Fruit fly (Drosophila melanogaster) whole organism, embryonic: ENCODE measurements around the gene Mettl2.

ENCODE experiments used
- Asciz ChIP-seq: fragments of 200-800 bp; sonication (Bioruptor generic); optimal IDR thresholded peaks from 2 replicates; lab custom pipeline; 2017; ENCODE audit warnings: missing biosample characterization, mild to moderate bottlenecking, missing genetic modification characterization, missing genetic modification reagents
- BtbVII ChIP-seq: fragments of 200-800 bp; sonication (Bioruptor generic); optimal IDR thresholded peaks from 3 replicates; lab custom pipeline; 2017; ENCODE audit warnings: missing biosample characterization, mild to moderate bottlenecking, missing genetic modification characterization
- CG10267 ChIP-seq: fragments of 200-800 bp; sonication (Bioruptor generic); optimal IDR thresholded peaks from 2 replicates; lab custom pipeline; 2018; ENCODE audit warnings: missing biosample characterization, mild to moderate bottlenecking, missing genetic modification characterization, moderate library complexity
- CG10565 ChIP-seq: fragments of 200-800 bp; sonication (Bioruptor generic); optimal IDR thresholded peaks from 3 replicates; lab custom pipeline; 2016; ENCODE audit warnings: missing biosample characterization, mild to moderate bottlenecking, missing genetic modification characterization
- CG11247 ChIP-seq: fragments of 200-800 bp; sonication (Bioruptor generic); IDR thresholded peaks from 2 replicates; pipeline ENCODE4 v1.3.6; 2022; ENCODE audit warnings: missing biosample characterization, missing genetic modification characterization
- CG13287 ChIP-seq: fragments of 200-800 bp; sonication (Bioruptor generic); IDR thresholded peaks from 2 replicates; pipeline ENCODE4 v1.3.6; 2022; ENCODE audit warnings: missing biosample characterization, missing genetic modification characterization; ENCODE audit not compliant: partially characterized antibody
- CG15269 ChIP-seq: fragments of 200-800 bp; sonication (Bioruptor generic); optimal IDR thresholded peaks from 2 replicates; lab custom pipeline; 2018; ENCODE audit warnings: missing biosample characterization, mild to moderate bottlenecking, missing genetic modification characterization, moderate library complexity
- CG17186 ChIP-seq: fragments of 200-800 bp; sonication (Bioruptor generic); optimal IDR thresholded peaks from 3 replicates; lab custom pipeline; 2017; ENCODE audit warnings: missing biosample characterization, missing genetic modification reagents, missing genetic modification characterization
- CG18599 ChIP-seq: fragments of 200-800 bp; sonication (Bioruptor generic); optimal IDR thresholded peaks from 3 replicates; lab custom pipeline; 2017; ENCODE audit warnings: missing biosample characterization, missing genetic modification characterization, mild to moderate bottlenecking, moderate library complexity, missing genetic modification reagents
- CG31365 ChIP-seq: fragments of 200-800 bp; sonication (Bioruptor generic); optimal IDR thresholded peaks from 2 replicates; lab custom pipeline; 2018; ENCODE audit warnings: missing biosample characterization, mild to moderate bottlenecking, missing genetic modification characterization
- CG34422 ChIP-seq: fragments of 200-800 bp; sonication (Bioruptor generic); IDR thresholded peaks from 3 replicates; pipeline ENCODE4 v1.3.6; 2022; ENCODE audit warnings: missing biosample characterization, missing genetic modification characterization
- CG4617 ChIP-seq: fragments of 200-800 bp; sonication (Bioruptor generic); optimal IDR thresholded peaks from 3 replicates; lab custom pipeline; 2016; ENCODE audit warnings: missing biosample characterization, missing genetic modification characterization, borderline replicate concordance
- CG9797 ChIP-seq: fragments of 200-800 bp; sonication (Bioruptor generic); optimal IDR thresholded peaks from 3 replicates; lab custom pipeline; 2018; ENCODE audit warnings: missing biosample characterization, mild to moderate bottlenecking, missing genetic modification characterization
- Deaf1 ChIP-seq: fragments of 200-800 bp; optimal IDR thresholded peaks from 3 replicates; lab custom pipeline; 2019; ENCODE audit warnings: missing biosample characterization, mild to moderate bottlenecking, missing genetic modification characterization, moderate library complexity
- Dll ChIP-seq: fragments of 200-800 bp; sonication (Bioruptor generic); IDR thresholded peaks from 4 replicates; pipeline ENCODE4 v1.3.6; 2022; ENCODE audit warnings: missing biosample characterization, missing genetic modification characterization; ENCODE audit not compliant: partially characterized antibody
- Dp ChIP-seq: fragments of 200-800 bp; sonication (Bioruptor generic); optimal IDR thresholded peaks from 2 replicates; lab custom pipeline; 2018; ENCODE audit warnings: missing biosample characterization, mild to moderate bottlenecking, missing genetic modification characterization, moderate library complexity
- Drgx ChIP-seq: fragments of 200-800 bp; sonication (Bioruptor generic); IDR thresholded peaks from 2 replicates; pipeline ENCODE4 v1.3.6; 2022; ENCODE audit warnings: missing biosample characterization, missing genetic modification characterization
- E2f2 ChIP-seq: fragments of 200-800 bp; sonication (Bioruptor generic); IDR thresholded peaks from 2 replicates; pipeline ENCODE4 v1.3.6; 2022; ENCODE audit warnings: missing biosample characterization, missing genetic modification characterization
- Gug ChIP-seq: fragments of 200-800 bp; sonication (Bioruptor generic); IDR thresholded peaks from 4 replicates; pipeline ENCODE4 v1.3.6; 2022; ENCODE audit warnings: missing biosample characterization, missing genetic modification characterization
- Hsf ChIP-seq: fragments of 200-800 bp; sonication (Bioruptor generic); optimal IDR thresholded peaks from 3 replicates; lab custom pipeline; 2016; ENCODE audit warnings: missing biosample characterization, missing genetic modification characterization
- MBD-R2 ChIP-seq: fragments of 200-800 bp; sonication (Bioruptor generic); IDR thresholded peaks from 2 replicates; pipeline ENCODE4 v1.3.6; 2022; ENCODE audit warnings: missing biosample characterization, missing genetic modification characterization
- Mad ChIP-seq: fragments of 200-800 bp; sonication (Bioruptor generic); optimal IDR thresholded peaks from 2 replicates; lab custom pipeline; 2016; ENCODE audit warnings: missing biosample characterization, missing genetic modification characterization
- Med ChIP-seq: fragments of 200-800 bp; sonication (Bioruptor generic); peaks from one replicate; lab custom pipeline; 2016; ENCODE audit warnings: missing biosample characterization, missing genetic modification characterization, mild to moderate bottlenecking, inconsistent platforms, moderate library complexity
- Opbp ChIP-seq: fragments of 200-800 bp; sonication (Bioruptor generic); IDR thresholded peaks from 3 replicates; pipeline ENCODE4 v1.3.6; 2022; ENCODE audit warnings: missing biosample characterization, missing genetic modification characterization; ENCODE audit not compliant: partially characterized antibody
- Optix ChIP-seq: fragments of 200-800 bp; sonication (Bioruptor generic); IDR thresholded peaks from 3 replicates; pipeline ENCODE4 v1.3.6; 2022; ENCODE audit warnings: missing biosample characterization, missing genetic modification characterization
- Pdp1 ChIP-seq, 2 experiments: fragments of 200-800 bp; sonication (Bioruptor generic); optimal IDR thresholded peaks; 3 replicates each; lab custom pipeline; 2016; ENCODE audit warnings: missing biosample characterization in 2 of 2, missing genetic modification characterization in 2 of 2, mild to moderate bottlenecking in 1 of 2, moderate library complexity in 1 of 2
- Sin3A ChIP-seq: fragments of >200 bp; optimal IDR thresholded peaks from 2 replicates; lab custom pipeline; 2018
- Trl ChIP-seq, 3 experiments: fragments of >200 bp in 2 of 3; fragments of 200-800 bp in 1 of 3; sonication (Bioruptor generic) in 1 of 3; optimal IDR thresholded peaks; 2 replicates in 1 of 3; 3 replicates in 2 of 3; lab custom pipeline; 2016 to 2017; ENCODE audit warnings: missing biosample characterization in 1 of 3, missing genetic modification characterization in 1 of 3
- YL-1 ChIP-seq: fragments of 200-800 bp; sonication (Bioruptor generic); optimal IDR thresholded peaks from 3 replicates; lab custom pipeline; 2017; ENCODE audit warnings: missing biosample characterization, mild to moderate bottlenecking, missing genetic modification characterization
- cad ChIP-seq: fragments of >200 bp; optimal IDR thresholded peaks from 2 replicates; lab custom pipeline; 2017; ENCODE audit warnings: missing biosample characterization, missing genetic modification characterization
- disco-r ChIP-seq: fragments of 200-800 bp; sonication (Bioruptor generic); optimal IDR thresholded peaks from 2 replicates; lab custom pipeline; 2016; ENCODE audit warnings: missing biosample characterization, missing genetic modification characterization
- dpn ChIP-seq, 2 experiments: fragments of 200-800 bp; sonication (Bioruptor generic); optimal IDR thresholded peaks; 3 replicates each; lab custom pipeline; 2016; ENCODE audit warnings: missing biosample characterization in 2 of 2, missing genetic modification characterization in 2 of 2
- exex ChIP-seq: fragments of 200-800 bp; sonication (Bioruptor generic); optimal IDR thresholded peaks from 4 replicates; lab custom pipeline; 2018; ENCODE audit warnings: missing biosample characterization, mild to moderate bottlenecking, missing genetic modification characterization, moderate library complexity
- fu2 ChIP-seq: fragments of 200-800 bp; sonication (Bioruptor generic); optimal IDR thresholded peaks from 2 replicates; lab custom pipeline; 2016; ENCODE audit warnings: missing biosample characterization, missing genetic modification characterization
- hbn ChIP-seq: fragments of 200-800 bp; sonication (Bioruptor generic); IDR thresholded peaks from 2 replicates; pipeline ENCODE4 v1.3.6; 2022; ENCODE audit warnings: missing biosample characterization, missing genetic modification characterization; ENCODE audit not compliant: partially characterized antibody
- knrl ChIP-seq: fragments of 200-800 bp; sonication (Bioruptor generic); IDR thresholded peaks from 3 replicates; pipeline ENCODE4 v1.3.6; 2022; ENCODE audit warnings: missing biosample characterization, missing genetic modification characterization; ENCODE audit not compliant: partially characterized antibody
- lbe ChIP-seq: fragments of 200-800 bp; sonication (Bioruptor generic); optimal IDR thresholded peaks from 2 replicates; lab custom pipeline; 2016; ENCODE audit warnings: missing biosample characterization, mild to moderate bottlenecking, missing genetic modification characterization
- lov ChIP-seq, 2 experiments: fragments of 200-800 bp in 1 of 2; fragments of >200 bp in 1 of 2; sonication (Bioruptor generic) in 1 of 2; IDR thresholded peaks in 1 of 2; optimal IDR thresholded peaks in 1 of 2; 2 replicates in 1 of 2; 3 replicates in 1 of 2; pipeline versions ENCODE4 v1.3.6 to Lab custom; 2017 to 2022; ENCODE audit warnings: missing biosample characterization in 1 of 2, missing genetic modification characterization in 1 of 2
- maf-S ChIP-seq: fragments of 200-800 bp; sonication (Bioruptor generic); optimal IDR thresholded peaks from 2 replicates; lab custom pipeline; 2016; ENCODE audit warnings: missing biosample characterization, missing genetic modification characterization
- nau ChIP-seq: fragments of 200-800 bp; sonication (Bioruptor generic); optimal IDR thresholded peaks from 3 replicates; lab custom pipeline; 2017; ENCODE audit warnings: missing biosample characterization, mild to moderate bottlenecking, missing genetic modification characterization, missing genetic modification reagents
- nmo ChIP-seq: fragments of 200-800 bp; sonication (Bioruptor generic); optimal IDR thresholded peaks from 2 replicates; lab custom pipeline; 2018; ENCODE audit warnings: missing biosample characterization, mild to moderate bottlenecking, missing genetic modification characterization, moderate library complexity
- onecut ChIP-seq: fragments of 200-800 bp; sonication (Bioruptor generic); IDR thresholded peaks from 2 replicates; pipeline ENCODE4 v1.3.6; 2022; ENCODE audit warnings: missing biosample characterization, missing genetic modification characterization
- pho ChIP-seq: fragments of 200-800 bp; sonication (Bioruptor generic); optimal IDR thresholded peaks from 2 replicates; lab custom pipeline; 2016; ENCODE audit warnings: missing biosample characterization, missing genetic modification characterization
- pzg ChIP-seq: fragments of 200-800 bp; sonication (Bioruptor generic); optimal IDR thresholded peaks from 3 replicates; lab custom pipeline; 2018; ENCODE audit warnings: missing biosample characterization, mild to moderate bottlenecking, missing genetic modification characterization, moderate library complexity
- ro ChIP-seq: fragments of 200-800 bp; sonication (Bioruptor generic); IDR thresholded peaks from 2 replicates; pipeline ENCODE4 v1.3.6; 2022; ENCODE audit warnings: missing biosample characterization, missing genetic modification characterization
- sens ChIP-seq: fragments of 200-800 bp; sonication (Bioruptor generic); peaks from one replicate; lab custom pipeline; 2016; ENCODE audit warnings: missing biosample characterization, missing genetic modification characterization
- so ChIP-seq: fragments of 200-800 bp; sonication (Bioruptor generic); IDR thresholded peaks from 3 replicates; pipeline ENCODE4 v1.3.6; 2022; ENCODE audit warnings: missing biosample characterization, missing genetic modification characterization
- tap ChIP-seq: fragments of 200-800 bp; optimal IDR thresholded peaks from 3 replicates; lab custom pipeline; 2019; ENCODE audit warnings: missing biosample characterization, mild to moderate bottlenecking, missing genetic modification characterization, moderate library complexity
- usp ChIP-seq: fragments of >200 bp; optimal IDR thresholded peaks from 2 replicates; lab custom pipeline; 2017; ENCODE audit warnings: missing biosample characterization, missing genetic modification characterization
- yki ChIP-seq: fragments of >200 bp; optimal IDR thresholded peaks from 3 replicates; lab custom pipeline; 2018

Gene Mettl2

dm6 chr3L:1652700-1653200 is 13.7 kb upstream of the Mettl2 start, which contains the start of the genes CG7970 and Vta1 (continued):
- peak; percentile 12 for TF ChIP-seq CG10267 (tag; lab: Kevin White, UChicago)
- no peak for TF ChIP-seq BtbVII (GFP tag; lab: Kevin White, UChicago)
- TF ChIP-seq CG15269 (tag; lab: Kevin White, UChicago): no peak
- no peak for TF ChIP-seq hbn
- peak; percentile 42; the same call in 1 of the 2 replicates for TF ChIP-seq E2f2 (GFP tag; lab: Robert Waterston, UW)
- TF ChIP-seq maf-S (GFP tag; lab: Kevin White, UChicago): no peak
- TF ChIP-seq nmo (GFP tag; lab: Kevin White, UChicago): peak; percentile 16
- TF ChIP-seq pzg (GFP tag; lab: Kevin White, UChicago): peak; percentile 79
- 0 out of 3 replicates have a peak, but pooled peaks have one; percentile 28 for TF ChIP-seq knrl
- no peak for TF ChIP-seq ro
- no peak for TF ChIP-seq CG11247 (GFP tag; lab: Robert Waterston, UW)
- TF ChIP-seq Med (GFP tag; lab: Kevin White, UChicago): peak; percentile 56
- TF ChIP-seq CG17186 (GFP tag; lab: Kevin White, UChicago): no peak
- TF ChIP-seq lov (optimal IDR thresholded peaks at IDR 0.05; lab: Kevin White, UChicago): no peak
- no peak for TF ChIP-seq lov (GFP tag; IDR thresholded peaks at IDR 0.05; lab: Robert Waterston, UW)
- no peak for TF ChIP-seq nau
- TF ChIP-seq disco-r (GFP tag; lab: Kevin White, UChicago): no peak
- no peak for TF ChIP-seq CG34422 (GFP tag; lab: Robert Waterston, UW)
- no peak for TF ChIP-seq lbe (GFP tag; lab: Kevin White, UChicago)
- TF ChIP-seq Trl (optimal IDR thresholded peaks at IDR 0.05; lab: Kevin White, UChicago): peak in 1 of 2 experiments; percentile 22
- TF ChIP-seq Trl (GFP tag; optimal IDR thresholded peaks at IDR 0.05; lab: Kevin White, UChicago): no peak
- peak; percentile 42 for TF ChIP-seq Dp (GFP tag; lab: Kevin White, UChicago)
- peak; percentile 43; the same call in 1 of the 2 replicates for TF ChIP-seq CG13287 (GFP tag; lab: Robert Waterston, UW)
- 0 out of 3 replicates have a peak, but pooled peaks have one; percentile 44 for TF ChIP-seq Opbp
- TF ChIP-seq CG9797 (GFP tag; lab: Kevin White, UChicago): peak; percentile 80
- no peak for TF ChIP-seq Asciz (GFP tag; lab: Kevin White, UChicago)
- no peak for TF ChIP-seq tap (tag; lab: Kevin White, UChicago)
- TF ChIP-seq Dll (GFP tag; lab: Robert Waterston, UW): 0 out of 4 replicates have a peak, but pooled peaks have one; percentile 26
- TF ChIP-seq CG10565: no peak
- TF ChIP-seq MBD-R2 (GFP tag; lab: Robert Waterston, UW): peak; percentile 82
- TF ChIP-seq Mad (GFP tag; lab: Kevin White, UChicago): no peak
- no peak for TF ChIP-seq Hsf (GFP tag; lab: Kevin White, UChicago)
- TF ChIP-seq Sin3A (lab: Kevin White, UChicago): peak; percentile 47
- peak; percentile 74 for TF ChIP-seq Deaf1 (tag; lab: Kevin White, UChicago)
- peak; percentile 63 for TF ChIP-seq Drgx (GFP tag; lab: Robert Waterston, UW)
- peak; percentile 68 for TF ChIP-seq YL-1 (GFP tag; lab: Kevin White, UChicago)
- TF ChIP-seq CG4617 (GFP tag; lab: Kevin White, UChicago): peak; percentile 87

dm6 chr3L:1649363-1649762 is 10.3 kb upstream of the Mettl2 start:
- TF ChIP-seq sens (GFP tag; lab: Kevin White, UChicago) (no peak), Optix (GFP tag; lab: Robert Waterston, UW) (no peak), exex (no peak), onecut (GFP tag; lab: Robert Waterston, UW) (peak; percentile 95), CG31365 (no peak), Med (GFP tag; lab: Kevin White, UChicago) (peak; percentile 39), Opbp (no peak), pho (no peak), yki (no peak), dpn (GFP tag; optimal IDR thresholded peaks at IDR 0.05; lab: Kevin White, UChicago) (no peak), so (0 out of 3 replicates have a peak, but pooled peaks have one; percentile 30), cad (no peak), usp (no peak), fu2 (GFP tag; lab: Kevin White, UChicago) (no peak), CG18599 (GFP tag; lab: Kevin White, UChicago) (no peak), Pdp1 (GFP tag; optimal IDR thresholded peaks at IDR 0.05; lab: Kevin White, UChicago) (peak in 1 of 2 experiments; percentile 47), Gug (GFP tag; lab: Robert Waterston, UW) (no peak), MBD-R2 (GFP tag; lab: Robert Waterston, UW) (peak; percentile 10; the same call in 1 of the 2 replicates)
